Fruit fly (Drosophila melanogaster): Measurements from ENCODE around the gene Fad2.

Fad2 gene

dm6 chr3L:11010410-11010827 lies 12.9 kb upstream of the Fad2 start (continued):
- no peak for TF ChIP-seq emc (GFP tag; optimal IDR thresholded peaks at IDR 0.05)
- no peak for TF ChIP-seq jigr1 (GFP tag; IDR thresholded peaks at IDR 0.05)
- TF ChIP-seq CG32767 (GFP tag; IDR thresholded peaks at IDR 0.05) = 0 out of 2 replicates have a peak, but pooled peaks have one; percentile 24
- TF ChIP-seq CG8765 (GFP tag; IDR thresholded peaks at IDR 0.05) = 0 out of 2 replicates have a peak, but pooled peaks have one; percentile 24
- peak; percentile 25 for TF ChIP-seq ewg (GFP tag; optimal IDR thresholded peaks at IDR 0.05)
- TF ChIP-seq sens-2 (GFP tag; IDR thresholded peaks at IDR 0.05) = no peak
- no peak; the same call in 2 of the 3 replicates for TF ChIP-seq knrl (GFP tag; IDR thresholded peaks at IDR 0.05; ENCODE audit: partially characterized antibody)
- TF ChIP-seq CG14667 (GFP tag; IDR thresholded peaks at IDR 0.05) = no peak
- TF ChIP-seq CG10979 (tag; optimal IDR thresholded peaks at IDR 0.05) = no peak
- TF ChIP-seq MTF-1 (GFP tag; optimal IDR thresholded peaks at IDR 0.05; ENCODE audit: borderline replicate concordance) = no peak
- no peak for TF ChIP-seq H2.0 (GFP tag; IDR thresholded peaks at IDR 0.05)
- no peak for TF ChIP-seq CG2120 (GFP tag; optimal IDR thresholded peaks at IDR 0.05)
- TF ChIP-seq corto (GFP tag; optimal IDR thresholded peaks at IDR 0.05) = peak; percentile 53
- TF ChIP-seq CG11723 (GFP tag; optimal IDR thresholded peaks at IDR 0.05) = no peak
- peak; percentile 86 for TF ChIP-seq Aef1 (GFP tag; IDR thresholded peaks at IDR 0.05)
- peak; percentile 48; the same call in 1 of the 2 replicates for TF ChIP-seq klu (GFP tag; IDR thresholded peaks at IDR 0.05)
- TF ChIP-seq ATbp (GFP tag; optimal IDR thresholded peaks at IDR 0.05) = peak; percentile 38
- no peak for TF ChIP-seq fu2 (GFP tag; optimal IDR thresholded peaks at IDR 0.05)
- peak; percentile 68 for TF ChIP-seq nerfin-2 (GFP tag; IDR thresholded peaks at IDR 0.05; ENCODE audit: partially characterized antibody)
- no peak for TF ChIP-seq Mes4 (GFP tag; optimal IDR thresholded peaks at IDR 0.05)
- peak; percentile 51 for TF ChIP-seq da (GFP tag; optimal IDR thresholded peaks at IDR 0.05)
- 0 out of 2 replicates have a peak, but pooled peaks have one; percentile 28 for TF ChIP-seq MBD-R2 (GFP tag; IDR thresholded peaks at IDR 0.05)
- TF ChIP-seq seq (GFP tag; IDR thresholded peaks at IDR 0.05) = no peak; the same call in 1 of the 2 replicates
- no peak for TF ChIP-seq Atf3 (GFP tag; optimal IDR thresholded peaks at IDR 0.05)
- no peak for TF ChIP-seq slp2 (GFP tag; optimal IDR thresholded peaks at IDR 0.05)
- no peak for TF ChIP-seq CG18764 (GFP tag; optimal IDR thresholded peaks at IDR 0.05)
- no peak; the same call in 1 of the 3 replicates for TF ChIP-seq zen2 (GFP tag; IDR thresholded peaks at IDR 0.05; ENCODE audit: partially characterized antibody)
- no peak for TF ChIP-seq lab (GFP tag; optimal IDR thresholded peaks at IDR 0.05)
- TF ChIP-seq tin (GFP tag; optimal IDR thresholded peaks at IDR 0.05) = no peak
- TF ChIP-seq CG10565 (GFP tag; optimal IDR thresholded peaks at IDR 0.05) = no peak
- TF ChIP-seq CG42726 (GFP tag; IDR thresholded peaks at IDR 0.05; ENCODE audit: partially characterized antibody) = peak; percentile 20; the same call in 1 of the 2 replicates
- TF ChIP-seq hbn (GFP tag; IDR thresholded peaks at IDR 0.05; ENCODE audit: partially characterized antibody) = peak; percentile 45; the same call in 1 of the 2 replicates
- no peak for TF ChIP-seq CG4707 (GFP tag; optimal IDR thresholded peaks at IDR 0.05)
- TF ChIP-seq vnd (GFP tag; IDR thresholded peaks at IDR 0.05; ENCODE audit: partially characterized antibody) = 0 out of 3 replicates have a peak, but pooled peaks have one; percentile 45
- no peak; the same call in 1 of the 2 replicates for TF ChIP-seq Bgb (GFP tag; IDR thresholded peaks at IDR 0.05; ENCODE audit: partially characterized antibody)
- no peak for TF ChIP-seq CG11247 (GFP tag; IDR thresholded peaks at IDR 0.05)
- peak; percentile 58; the same call in 1 of the 2 replicates for TF ChIP-seq bbx (GFP tag; IDR thresholded peaks at IDR 0.05; ENCODE audit: partially characterized antibody)
- TF ChIP-seq oc (tag; optimal IDR thresholded peaks at IDR 0.05) = peak; percentile 3
- TF ChIP-seq run (tag; optimal IDR thresholded peaks at IDR 0.05) = no peak
- TF ChIP-seq unc-4 (GFP tag; IDR thresholded peaks at IDR 0.05; ENCODE audit: partially characterized antibody) = 0 out of 2 replicates have a peak, but pooled peaks have one; percentile 28
- TF ChIP-seq Abd-B (GFP tag; optimal IDR thresholded peaks at IDR 0.05) = no peak
- TF ChIP-seq wdn (GFP tag; IDR thresholded peaks at IDR 0.05) = no peak
- TF ChIP-seq kay (GFP tag; optimal IDR thresholded peaks at IDR 0.05) = no peak
- no peak for TF ChIP-seq Dref (GFP tag; IDR thresholded peaks at IDR 0.05)
- TF ChIP-seq CG6765 (GFP tag; optimal IDR thresholded peaks at IDR 0.05) = no peak
- TF ChIP-seq CG2129 (GFP tag; IDR thresholded peaks at IDR 0.05; ENCODE audit: partially characterized antibody) = no peak
- no peak for TF ChIP-seq mam (GFP tag; optimal IDR thresholded peaks at IDR 0.05)
- TF ChIP-seq eyg (GFP tag; optimal IDR thresholded peaks at IDR 0.05) = no peak
- no peak for TF ChIP-seq hb (GFP tag; IDR thresholded peaks at IDR 0.05; ENCODE audit: partially characterized antibody)
